Worm (Caenorhabditis elegans) whole organism, late embryonic: ENCODE data around the gene srt-55.
A peak's percentile ranks its signal among the peaks of the same experiment; 100 is the strongest.

Experiments used
- K02D7.2 ChIP-seq: sonication (generic microtip); optimal IDR thresholded peaks from 2 replicates; lab custom pipeline; 2017; ENCODE audit warnings: mild to moderate bottlenecking, missing genetic modification characterization, missing compliant biosample characterization
- T23F11.4 ChIP-seq: fragments of 200-800 bp; sonication (Bioruptor generic); optimal IDR thresholded peaks from 2 replicates; lab custom pipeline; 2018; ENCODE audit warnings: mild to moderate bottlenecking, missing genetic modification characterization, missing compliant biosample characterization
- ahr-1 ChIP-seq: sonication (generic microtip); optimal IDR thresholded peaks from 2 replicates; lab custom pipeline; 2016; ENCODE audit warnings: missing genetic modification characterization, missing compliant biosample characterization
- ceh-14 ChIP-seq: sonication (generic microtip); optimal IDR thresholded peaks from 2 replicates; lab custom pipeline; 2016; ENCODE audit warnings: missing genotype, missing genetic modification characterization, missing compliant biosample characterization
- ceh-18 ChIP-seq: sonication (generic microtip); optimal IDR thresholded peaks from 2 replicates; lab custom pipeline; 2016; ENCODE audit warnings: missing genetic modification characterization, missing compliant biosample characterization
- ceh-2 ChIP-seq: sonication (generic microtip); optimal IDR thresholded peaks from 2 replicates; lab custom pipeline; 2016; ENCODE audit warnings: missing genotype, missing genetic modification characterization, missing compliant biosample characterization
- ceh-22 ChIP-seq: sonication (generic microtip); optimal IDR thresholded peaks from 2 replicates; lab custom pipeline; 2017; ENCODE audit warnings: missing biosample characterization, missing genetic modification characterization
- ceh-24 ChIP-seq: sonication (generic microtip); optimal IDR thresholded peaks from 2 replicates; lab custom pipeline; 2016; ENCODE audit warnings: mild to moderate bottlenecking, missing genetic modification characterization, missing compliant biosample characterization
- ceh-31 ChIP-seq: sonication (generic microtip); optimal IDR thresholded peaks from 2 replicates; lab custom pipeline; 2016; ENCODE audit warnings: missing genetic modification characterization, missing compliant biosample characterization
- ceh-34 ChIP-seq: sonication (generic microtip); optimal IDR thresholded peaks from 2 replicates; lab custom pipeline; 2016; ENCODE audit warnings: mild to moderate bottlenecking, missing genetic modification characterization, missing compliant biosample characterization
- ceh-45 ChIP-seq: fragments of 200-800 bp; sonication (Bioruptor generic); IDR thresholded peaks from 2 replicates; pipeline ENCODE4 v1.3.6; 2022; ENCODE audit warnings: missing genetic modification reagents, missing genetic modification characterization, missing compliant biosample characterization
- ceh-6 ChIP-seq: fragments of 200-800 bp; sonication (Bioruptor generic); optimal IDR thresholded peaks from 2 replicates; lab custom pipeline; 2018; ENCODE audit warnings: mild to moderate bottlenecking, missing genetic modification characterization, missing compliant biosample characterization
- ceh-9 ChIP-seq: sonication (generic microtip); optimal IDR thresholded peaks from 2 replicates; lab custom pipeline; 2016; ENCODE audit warnings: mild to moderate bottlenecking, missing genetic modification characterization, inconsistent platforms, missing compliant biosample characterization
- che-1 ChIP-seq: sonication (generic microtip); optimal IDR thresholded peaks from 2 replicates; lab custom pipeline; 2016; ENCODE audit warnings: mild to moderate bottlenecking, missing genetic modification characterization, missing compliant biosample characterization
- dve-1 ChIP-seq: sonication (generic microtip); optimal IDR thresholded peaks from 2 replicates; lab custom pipeline; 2017; ENCODE audit warnings: antibody characterized with exemption, mild to moderate bottlenecking, missing genetic modification characterization, missing compliant biosample characterization
- elt-2 ChIP-seq: sonication (generic microtip); optimal IDR thresholded peaks from 2 replicates; lab custom pipeline; 2016; ENCODE audit warnings: missing genetic modification reagents, missing genetic modification characterization, missing compliant biosample characterization
- ets-4 ChIP-seq: sonication (generic microtip); optimal IDR thresholded peaks from 2 replicates; lab custom pipeline; 2016; ENCODE audit warnings: missing genetic modification characterization, missing compliant biosample characterization
- fax-1 ChIP-seq: sonication (generic microtip); optimal IDR thresholded peaks from 2 replicates; lab custom pipeline; 2016; ENCODE audit warnings: missing genotype, missing genetic modification characterization, missing compliant biosample characterization
- fkh-6 ChIP-seq: sonication (generic microtip); optimal IDR thresholded peaks from 2 replicates; lab custom pipeline; 2016; ENCODE audit warnings: missing genetic modification characterization, missing compliant biosample characterization
- gmeb-2 ChIP-seq: sonication (generic microtip); optimal IDR thresholded peaks from 2 replicates; lab custom pipeline; 2016; ENCODE audit warnings: missing genetic modification characterization, inconsistent platforms, missing compliant biosample characterization
- hlh-13 ChIP-seq: fragments of 200-800 bp; sonication (Bioruptor generic); optimal IDR thresholded peaks from 2 replicates; lab custom pipeline; 2018; ENCODE audit warnings: mild to moderate bottlenecking, missing genetic modification characterization, missing compliant biosample characterization
- hlh-30 ChIP-seq: sonication (generic microtip); optimal IDR thresholded peaks from 2 replicates; lab custom pipeline; 2017; ENCODE audit warnings: antibody characterized with exemption, missing genetic modification characterization, missing compliant biosample characterization; ENCODE audit not compliant: insufficient read depth
- hlh-6 ChIP-seq: sonication (generic microtip); optimal IDR thresholded peaks from 2 replicates; lab custom pipeline; 2016; ENCODE audit warnings: missing genotype, missing genetic modification characterization, missing compliant biosample characterization
- hlh-8 ChIP-seq: sonication (generic microtip); optimal IDR thresholded peaks from 2 replicates; lab custom pipeline; 2016; ENCODE audit warnings: missing genotype, missing genetic modification characterization, missing compliant biosample characterization
- lin-11 ChIP-seq: fragments of 200-800 bp; sonication (Bioruptor generic); optimal IDR thresholded peaks from 2 replicates; lab custom pipeline; 2018; ENCODE audit warnings: mild to moderate bottlenecking, missing genetic modification characterization, missing compliant biosample characterization
- nfya-1 ChIP-seq: sonication (generic microtip); optimal IDR thresholded peaks from 2 replicates; lab custom pipeline; 2017; ENCODE audit warnings: missing genetic modification characterization, mild to moderate bottlenecking, missing compliant biosample characterization, antibody characterized with exemption, moderate library complexity
- nhr-232 ChIP-seq: sonication (generic microtip); optimal IDR thresholded peaks from 2 replicates; lab custom pipeline; 2016; ENCODE audit warnings: missing genetic modification characterization, missing compliant biosample characterization
- npax-4 ChIP-seq: sonication (generic microtip); optimal IDR thresholded peaks from 2 replicates; lab custom pipeline; 2016; ENCODE audit warnings: missing genetic modification characterization, missing compliant biosample characterization
- odd-2 ChIP-seq: sonication (generic microtip); optimal IDR thresholded peaks from 2 replicates; lab custom pipeline; 2017; ENCODE audit warnings: antibody characterized with exemption, mild to moderate bottlenecking, missing genetic modification characterization, missing compliant biosample characterization
- pha-2 ChIP-seq: sonication (generic microtip); optimal IDR thresholded peaks from 2 replicates; lab custom pipeline; 2017; ENCODE audit warnings: mild to moderate bottlenecking, missing genetic modification characterization, missing compliant biosample characterization
- pqm-1 ChIP-seq: sonication (generic microtip); optimal IDR thresholded peaks from 2 replicates; lab custom pipeline; 2016; ENCODE audit warnings: missing genetic modification characterization, missing compliant biosample characterization
- pros-1 ChIP-seq: fragments of 150-350 bp; optimal IDR thresholded peaks from 2 replicates; lab custom pipeline; 2014; ENCODE audit warnings: missing biosample characterization, missing genetic modification reagents, missing genetic modification characterization
- ref-2 ChIP-seq: sonication (generic microtip); optimal IDR thresholded peaks from 2 replicates; lab custom pipeline; 2016; ENCODE audit warnings: missing genetic modification characterization, missing compliant biosample characterization
- sdc-2 ChIP-seq: sonication (generic microtip); optimal IDR thresholded peaks from 2 replicates; lab custom pipeline; 2016; ENCODE audit warnings: missing genotype, missing genetic modification characterization, missing compliant biosample characterization
- sox-2 ChIP-seq: fragments of 200-800 bp; sonication (Bioruptor generic); IDR thresholded peaks from 2 replicates; pipeline ENCODE4 v1.3.6; 2022; ENCODE audit warnings: missing genetic modification reagents, missing genetic modification characterization, missing compliant biosample characterization
- syd-9 ChIP-seq: sonication (generic microtip); optimal IDR thresholded peaks from 2 replicates; lab custom pipeline; 2016; ENCODE audit warnings: mild to moderate bottlenecking, missing genetic modification characterization, moderate library complexity, missing compliant biosample characterization
- tbx-2 ChIP-seq: sonication (generic microtip); optimal IDR thresholded peaks from 2 replicates; lab custom pipeline; 2016; ENCODE audit warnings: missing genetic modification characterization, missing compliant biosample characterization
- tbx-7 ChIP-seq: sonication (generic microtip); optimal IDR thresholded peaks from 2 replicates; lab custom pipeline; 2016; ENCODE audit warnings: missing genotype, missing genetic modification characterization, missing compliant biosample characterization
- ttx-3 ChIP-seq: sonication (generic microtip); optimal IDR thresholded peaks from 2 replicates; lab custom pipeline; 2016; ENCODE audit warnings: missing genetic modification reagents, missing genetic modification characterization, missing compliant biosample characterization
- unc-3 ChIP-seq, 2 experiments: fragments of 200-800 bp in 1 of 2; sonication (Bioruptor generic) in 1 of 2; sonication (generic microtip) in 1 of 2; conservative IDR thresholded peaks in 1 of 2; optimal IDR thresholded peaks in 1 of 2; 2 replicates each; pipeline versions ENCODE4 v1.3.6 to Lab custom; 2016 to 2022; ENCODE audit warnings: missing compliant biosample characterization in 2 of 2, missing genetic modification characterization in 2 of 2, missing genetic modification reagents in 1 of 2
- unc-55 ChIP-seq: sonication (generic microtip); optimal IDR thresholded peaks from 2 replicates; lab custom pipeline; 2017; ENCODE audit warnings: missing biosample characterization, missing genetic modification reagents, missing genetic modification characterization
- unc-86 ChIP-seq: sonication (generic microtip); optimal IDR thresholded peaks from 2 replicates; lab custom pipeline; 2016; ENCODE audit warnings: missing genetic modification characterization, missing compliant biosample characterization
- ztf-16 ChIP-seq: sonication (generic microtip); optimal IDR thresholded peaks from 2 replicates; lab custom pipeline; 2017; ENCODE audit warnings: missing genetic modification characterization, missing compliant biosample characterization

srt-55 gene

DNA sequence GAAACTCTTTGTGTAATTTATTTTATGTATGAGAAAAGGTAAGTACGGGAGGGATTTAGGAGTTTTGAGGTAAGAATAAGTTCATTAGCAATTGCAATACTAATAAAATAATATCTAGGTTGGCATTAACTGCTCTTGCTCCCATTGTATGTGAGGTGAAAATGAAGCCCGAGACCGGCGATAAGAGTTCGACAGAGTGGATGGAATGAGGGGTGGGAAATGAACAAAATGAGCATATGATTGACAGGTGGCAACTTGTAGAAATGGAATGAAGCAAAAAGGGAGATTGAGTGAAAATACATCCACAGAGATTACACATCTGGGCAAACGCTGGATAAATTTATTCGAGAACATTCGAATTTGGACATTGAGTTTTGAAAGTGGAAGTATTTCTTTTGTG, 27.5 kb downstream of the srt-55 start:
- no peak for TF ChIP-seq hlh-13 (GFP tag; lab: Kevin White, UChicago)
- TF ChIP-seq pqm-1 (tag; lab: Kevin White, UChicago) = no peak
- no peak for TF ChIP-seq ceh-2 (tag; lab: Kevin White, UChicago)

DNA sequence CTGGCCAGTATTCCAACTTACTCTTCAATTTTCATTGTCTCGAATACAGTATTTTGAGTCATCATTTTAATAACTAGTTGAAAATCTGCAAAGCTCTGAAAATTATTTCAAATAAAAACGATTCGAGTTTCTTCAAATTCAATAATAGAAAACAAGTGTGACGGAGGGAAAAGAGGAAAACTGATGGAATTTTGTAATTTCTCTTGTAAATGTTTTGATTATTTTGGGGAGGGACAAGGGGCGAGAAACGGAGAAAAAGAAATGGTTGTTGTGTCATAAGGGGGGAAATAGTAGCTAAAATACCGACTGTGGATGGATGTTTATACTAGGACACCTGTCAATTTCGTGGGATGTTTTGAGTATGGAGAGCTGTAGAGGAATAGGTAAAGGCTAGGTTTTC, 28.1 kb downstream of the srt-55 start, which contains the start of gene T16G12.9:
Gene T16G12.9 (minus strand): TSS at position 101 of the 400 bp plus-strand sequence.
- TF ChIP-seq ceh-9 (tag; lab: Kevin White, UChicago) (no peak), gmeb-2 (tag; lab: Kevin White, UChicago) (no peak), ceh-6 (GFP tag; lab: Kevin White, UChicago) (no peak), ceh-14 (tag; lab: Kevin White, UChicago) (no peak), tbx-7 (tag; lab: Kevin White, UChicago) (no peak), ceh-34 (tag; lab: Kevin White, UChicago) (no peak), sdc-2 (tag; lab: Kevin White, UChicago) (no peak), ceh-18 (no peak), nhr-232 (tag; lab: Kevin White, UChicago) (no peak), ztf-16 (no peak)

DNA sequence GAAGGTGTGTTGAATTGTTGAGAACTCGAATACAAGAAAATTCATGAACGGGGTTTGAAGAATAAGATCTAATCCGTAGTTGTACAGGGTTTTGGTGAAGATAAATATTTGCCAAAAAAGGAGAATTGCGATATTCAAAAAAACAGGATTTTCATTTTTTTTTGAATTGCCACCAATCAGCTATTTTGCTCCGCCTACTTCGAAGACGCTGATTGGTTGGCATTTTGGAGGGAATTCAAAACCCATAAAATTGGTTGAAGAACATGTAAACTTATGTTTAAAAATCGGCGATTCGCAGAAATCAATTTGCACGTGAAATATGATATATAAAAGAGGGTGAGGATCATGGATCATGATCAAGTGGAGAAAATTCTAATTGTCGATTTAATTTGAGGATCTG, 30.2 kb downstream of the srt-55 start:
- TF ChIP-seq nfya-1 (tag; lab: Kevin White, UChicago) = peak; percentile 87
- TF ChIP-seq sox-2 (GFP tag; lab: Robert Waterston, UW) = no peak

DNA sequence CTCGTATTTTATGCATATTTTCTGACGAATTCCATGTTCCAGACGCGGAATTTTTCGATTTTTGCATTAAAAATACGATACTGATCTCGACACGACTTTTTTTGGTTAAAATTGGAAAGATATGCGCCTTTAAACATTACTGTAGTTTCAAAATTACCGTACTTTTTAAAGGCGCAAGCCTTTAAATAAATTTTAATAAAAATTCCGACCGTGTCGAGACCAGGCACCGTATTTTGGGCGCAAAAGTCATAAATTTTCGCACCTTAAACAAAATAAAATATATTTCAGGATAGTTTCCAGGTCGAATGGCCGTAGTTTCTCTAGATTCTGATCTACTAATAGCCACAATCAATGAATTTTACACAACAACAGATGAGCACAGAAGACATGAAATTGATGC, 37.0 kb downstream of the srt-55 start, which contains the start of gene T16G12.6:
Gene T16G12.6 (plus strand): TSS at position 301 of the 400 bp plus-strand sequence.
- TF ChIP-seq K02D7.2 (tag; lab: Kevin White, UChicago) (no peak), odd-2 (no peak), ahr-1 (tag; lab: Kevin White, UChicago) (no peak), ceh-14 (tag; lab: Kevin White, UChicago) (no peak), pros-1 (tag; lab: Kevin White, UChicago) (no peak), ceh-22 (tag; lab: Kevin White, UChicago) (no peak), unc-86 (tag; lab: Kevin White, UChicago) (no peak), fax-1 (tag; lab: Kevin White, UChicago) (no peak), T23F11.4 (GFP tag; lab: Kevin White, UChicago) (no peak), elt-2 (tag; lab: Kevin White, UChicago) (no peak), ceh-9 (tag; lab: Kevin White, UChicago) (no peak), hlh-6 (tag; lab: Kevin White, UChicago) (no peak), nhr-232 (tag; lab: Kevin White, UChicago) (no peak), syd-9 (tag; lab: Kevin White, UChicago) (no peak), unc-55 (no peak), hlh-30 (tag; lab: Kevin White, UChicago) (no peak), ceh-34 (tag; lab: Kevin White, UChicago) (no peak), dve-1 (tag; lab: Kevin White, UChicago) (no peak), ttx-3 (tag; lab: Kevin White, UChicago) (no peak), gmeb-2 (tag; lab: Kevin White, UChicago) (no peak)

DNA sequence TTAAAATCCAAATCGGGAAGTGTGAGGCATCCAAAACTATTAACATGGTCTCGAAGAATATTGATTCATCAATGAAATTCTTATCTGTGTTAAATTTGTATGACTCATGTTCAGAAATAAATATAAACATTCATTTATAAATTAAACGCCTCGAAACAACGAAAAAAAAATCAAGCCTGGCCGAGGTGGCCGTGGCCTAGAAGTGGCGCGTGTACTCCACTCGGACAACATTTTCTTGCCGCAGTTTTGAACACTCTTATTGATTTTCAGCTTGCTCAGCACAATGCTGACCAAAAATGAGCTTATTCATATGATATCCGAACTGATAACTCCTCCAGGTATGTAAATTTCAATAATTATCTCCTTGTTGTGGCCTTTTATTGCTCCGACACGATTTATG, 42.1 kb downstream of the srt-55 start, which contains the start of gene ekl-6:
Gene ekl-6 (plus strand): TSS at position 265 of the 400 bp plus-strand sequence.
- TF ChIP-seq pha-2 (tag; lab: Kevin White, UChicago) (no peak), npax-4 (tag; lab: Kevin White, UChicago) (no peak), odd-2 (no peak), ceh-45 (no peak), ref-2 (peak; percentile 76), unc-86 (tag; lab: Kevin White, UChicago) (peak; percentile 14), ztf-16 (no peak), nfya-1 (tag; lab: Kevin White, UChicago) (no peak), unc-55 (no peak), hlh-8 (tag; lab: Kevin White, UChicago) (peak; percentile 61), tbx-2 (tag; lab: Kevin White, UChicago) (peak; percentile 86), ahr-1 (tag; lab: Kevin White, UChicago) (no peak), lin-11 (tag; lab: Kevin White, UChicago) (no peak), nhr-232 (tag; lab: Kevin White, UChicago) (no peak), ttx-3 (tag; lab: Kevin White, UChicago) (no peak), ceh-31 (peak; percentile 85), ceh-24 (tag; lab: Kevin White, UChicago) (no peak), che-1 (no peak), ets-4 (tag; lab: Kevin White, UChicago) (peak; percentile 74), tbx-7 (tag; lab: Kevin White, UChicago) (peak; percentile 83), unc-3 (GFP tag; conservative IDR thresholded peaks at IDR 0.05; lab: Robert Waterston, UW) (no peak), unc-3 (tag; optimal IDR thresholded peaks at IDR 0.05; lab: Kevin White, UChicago) (no peak), ceh-22 (tag; lab: Kevin White, UChicago) (no peak), fkh-6 (no peak)
